Worm (Caenorhabditis elegans) whole organism, L4/young adult: ENCODE results near the gene wdfy-3.

Experiments
- W03F9.2 ChIP-seq: fragments of 150-350 bp; optimal IDR thresholded peaks from 2 replicates; lab custom pipeline; 2014; ENCODE audit warnings: missing biosample characterization, missing genetic modification characterization
- dao-5 ChIP-seq: sonication (generic microtip); optimal IDR thresholded peaks from 2 replicates; lab custom pipeline; 2016; ENCODE audit warnings: missing genotype, missing genetic modification characterization, moderate library complexity, missing compliant biosample characterization
- him-1 ChIP-seq: sonication (generic microtip); optimal IDR thresholded peaks from 2 replicates; lab custom pipeline; 2016; ENCODE audit warnings: missing genotype, missing genetic modification reagents, missing genetic modification characterization, missing compliant biosample characterization

DNA sequence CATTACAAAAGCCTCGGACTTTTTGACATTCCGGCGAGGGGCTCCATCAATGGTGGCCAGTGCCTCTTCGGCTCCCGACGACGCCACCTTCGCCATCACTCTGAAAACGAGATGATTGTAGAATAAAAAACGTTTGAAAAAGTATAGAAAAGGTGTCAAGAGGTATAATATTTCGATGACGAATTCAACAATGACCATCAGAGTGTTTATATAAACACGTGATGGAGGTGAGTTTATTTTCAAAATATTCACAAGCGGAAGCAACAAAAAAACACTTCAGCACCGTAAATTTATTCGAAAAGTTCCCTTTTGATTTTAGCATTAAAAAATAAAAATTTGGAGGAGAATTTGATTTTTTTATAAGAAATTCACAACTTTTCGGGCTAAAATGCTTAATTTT, 38.6 kb upstream of the wdfy-3 start, which contains the start of gene efa-6:
- TF ChIP-seq dao-5 (tag; lab: Kevin White, UChicago): no peak
- TF ChIP-seq W03F9.2: no peak
- TF ChIP-seq him-1 (tag; lab: Kevin White, UChicago): no peak
